Fruit fly (Drosophila melanogaster): ENCODE results near the gene Pi4KIIIalpha.
A peak's percentile ranks its signal among the peaks of the same experiment; 100 is the strongest.

Pi4KIIIalpha gene

dm6 chrX:2646022-2646761 is 21.6 kb downstream of the Pi4KIIIalpha start (continued):
- peak; percentile 96 for TF ChIP-seq caup (GFP tag; optimal IDR thresholded peaks at IDR 0.05; ENCODE audit: severe bottlenecking)
- TF ChIP-seq CG31365 (tag; optimal IDR thresholded peaks at IDR 0.05) = peak; percentile 89
- TF ChIP-seq zen (tag; optimal IDR thresholded peaks at IDR 0.05) = peak; percentile 80
- peak; percentile 96 for TF ChIP-seq CG8089 (GFP tag; optimal IDR thresholded peaks at IDR 0.05)
- TF ChIP-seq CG10366 (GFP tag; IDR thresholded peaks at IDR 0.05) = peak; percentile 96
- TF ChIP-seq btn (GFP tag; optimal IDR thresholded peaks at IDR 0.05) = peak; percentile 95
- peak; percentile 39 for TF ChIP-seq CG13287 (GFP tag; IDR thresholded peaks at IDR 0.05; ENCODE audit: partially characterized antibody)
- TF ChIP-seq CG17829 (tag; optimal IDR thresholded peaks at IDR 0.05) = peak; percentile 95
- TF ChIP-seq fru (optimal IDR thresholded peaks at IDR 0.05) = no peak
- TF ChIP-seq CG8359 (GFP tag; optimal IDR thresholded peaks at IDR 0.05; ENCODE audit: borderline replicate concordance) = peak; percentile 89
- TF ChIP-seq CG10321 (GFP tag; IDR thresholded peaks at IDR 0.05) = peak; percentile 75; the same call in 1 of the 2 replicates
- peak; percentile 97 for TF ChIP-seq gro (GFP tag; optimal IDR thresholded peaks at IDR 0.05)
- peak; percentile 97 for TF ChIP-seq nmo (GFP tag; optimal IDR thresholded peaks at IDR 0.05)
- TF ChIP-seq crc (GFP tag; optimal IDR thresholded peaks at IDR 0.05) = peak; percentile 94
- peak in 1 of 2 experiments; percentile 71 for TF ChIP-seq crp (GFP tag; optimal IDR thresholded peaks at IDR 0.05)
- TF ChIP-seq CG17568 (GFP tag; optimal IDR thresholded peaks at IDR 0.05) = peak; percentile 97
- peak; percentile 96 for TF ChIP-seq Chrac-16 (GFP tag; optimal IDR thresholded peaks at IDR 0.05)
- TF ChIP-seq CG8765 (GFP tag; IDR thresholded peaks at IDR 0.05) = peak; percentile 73; the same call in 1 of the 2 replicates
- TF ChIP-seq Nf-YA (GFP tag; IDR thresholded peaks at IDR 0.05) = peak; percentile 85
- TF ChIP-seq CG17359 (tag; optimal IDR thresholded peaks at IDR 0.05) = peak; percentile 96
- peak; percentile 87 for TF ChIP-seq Jarid2 (GFP tag; optimal IDR thresholded peaks at IDR 0.05)
- TF ChIP-seq CG15696 (tag; optimal IDR thresholded peaks at IDR 0.05) = peak; percentile 74
- peak; percentile 96 for TF ChIP-seq tx (GFP tag; optimal IDR thresholded peaks at IDR 0.05)
- peak; percentile 51; the same call in 1 of the 4 replicates for TF ChIP-seq Dll (GFP tag; IDR thresholded peaks at IDR 0.05; ENCODE audit: partially characterized antibody)
- peak; percentile 85 for TF ChIP-seq CG17802 (tag; optimal IDR thresholded peaks at IDR 0.05)
- TF ChIP-seq Dfd (GFP tag; optimal IDR thresholded peaks at IDR 0.05) = no peak
- TF ChIP-seq chif (GFP tag; optimal IDR thresholded peaks at IDR 0.05) = peak; percentile 97 to 98
- TF ChIP-seq CG2116 (GFP tag; optimal IDR thresholded peaks at IDR 0.05) = peak; percentile 82
- peak; percentile 92 for TF ChIP-seq dmrt11E (tag; optimal IDR thresholded peaks at IDR 0.05)
- TF ChIP-seq ci (GFP tag; IDR thresholded peaks at IDR 0.05) = peak; percentile 98
- TF ChIP-seq pum (GFP tag; optimal IDR thresholded peaks at IDR 0.05) = peak; percentile 95
- TF ChIP-seq CG7928 (GFP tag; optimal IDR thresholded peaks at IDR 0.05) = peak; percentile 74
- TF ChIP-seq CG10462 (GFP tag; optimal IDR thresholded peaks at IDR 0.05) = peak; percentile 93
- no peak for TF ChIP-seq CG8478 (optimal IDR thresholded peaks at IDR 0.05)
- TF ChIP-seq Antp (GFP tag; optimal IDR thresholded peaks at IDR 0.05) = peak; percentile 96
- peak; percentile 90 for TF ChIP-seq Bdp1 (GFP tag; optimal IDR thresholded peaks at IDR 0.05)
- peak; percentile 96 for TF ChIP-seq CG8388 (GFP tag; optimal IDR thresholded peaks at IDR 0.05)
- peak; percentile 88 for TF ChIP-seq Poxn (GFP tag; IDR thresholded peaks at IDR 0.05)
- peak; percentile 89 for TF ChIP-seq klu (GFP tag; IDR thresholded peaks at IDR 0.05)
- TF ChIP-seq CG12236 (GFP tag; optimal IDR thresholded peaks at IDR 0.05) = peak; percentile 94
- peak; percentile 97 for TF ChIP-seq ems (GFP tag; optimal IDR thresholded peaks at IDR 0.05)
- peak; percentile 92 for TF ChIP-seq lbe (GFP tag; optimal IDR thresholded peaks at IDR 0.05)
- TF ChIP-seq CG12104 (GFP tag; optimal IDR thresholded peaks at IDR 0.05) = peak; percentile 94
- peak; percentile 97 for TF ChIP-seq Xrp1 (GFP tag; IDR thresholded peaks at IDR 0.05)
- TF ChIP-seq CTCF (GFP tag; optimal IDR thresholded peaks at IDR 0.05) = peak; percentile 87
- TF ChIP-seq toy (GFP tag; IDR thresholded peaks at IDR 0.05) = peak; percentile 84
- peak; percentile 99 for TF ChIP-seq crol (GFP tag; IDR thresholded peaks at IDR 0.05)
- peak; percentile 94 for TF ChIP-seq CG10979 (tag; optimal IDR thresholded peaks at IDR 0.05)
- peak; percentile 96 for TF ChIP-seq sisA (GFP tag; IDR thresholded peaks at IDR 0.05)
- TF ChIP-seq CG2712 (tag; optimal IDR thresholded peaks at IDR 0.05) = peak; percentile 97
